Worm (Caenorhabditis elegans): ENCODE results near the gene ZK418.11.

ZK418.11 gene

ce11 chrIII:7141285-7141715 is 41.2 kb downstream of the ZK418.11 start (continued):
- no peak for TF ChIP-seq lir-3 (tag; optimal IDR thresholded peaks at IDR 0.05)
- no peak for TF ChIP-seq fos-1 (tag; optimal IDR thresholded peaks at IDR 0.05)
- no peak for TF ChIP-seq saeg-2 (GFP tag; IDR thresholded peaks at IDR 0.05)
- no peak for TF ChIP-seq zfp-2 (tag; optimal IDR thresholded peaks at IDR 0.05)
- no peak for TF ChIP-seq ceh-32 (tag; optimal IDR thresholded peaks at IDR 0.05; ENCODE audit: poor library complexity)
- no peak for TF ChIP-seq sdz-12 (GFP tag; optimal IDR thresholded peaks at IDR 0.05)
- TF ChIP-seq ceh-62 (tag; optimal IDR thresholded peaks at IDR 0.05), result no peak
- TF ChIP-seq F44E2.7 (GFP tag; IDR thresholded peaks at IDR 0.05), result no peak
- no peak for TF ChIP-seq daf-12 (tag; optimal IDR thresholded peaks at IDR 0.05)
- TF ChIP-seq daf-19 (GFP tag; conservative IDR thresholded peaks at IDR 0.05), result no peak; the same call in 1 of the 2 replicates
- peak in 1 of 2 experiments; percentile 15 for TF ChIP-seq hif-1 (tag; optimal IDR thresholded peaks at IDR 0.05)
- TF ChIP-seq unc-39 (tag; optimal IDR thresholded peaks at IDR 0.05), result no peak
- TF ChIP-seq T26A8.4 (GFP tag; IDR thresholded peaks at IDR 0.05), result peak; percentile 91
- no peak for TF ChIP-seq ZK337.2 (GFP tag; IDR thresholded peaks at IDR 0.05)

- no peak for TF ChIP-seq nhr-25 (tag; optimal IDR thresholded peaks at IDR 0.05; ENCODE audit: borderline replicate concordance, insufficient read depth)
- no peak for TF ChIP-seq mep-1 (tag; optimal IDR thresholded peaks at IDR 0.05)
- TF ChIP-seq daf-12 (tag; optimal IDR thresholded peaks at IDR 0.05), result no peak
- peak; percentile 39 for TF ChIP-seq lin-13 (GFP tag; optimal IDR thresholded peaks at IDR 0.05)
- TF ChIP-seq zfp-2 (tag; optimal IDR thresholded peaks at IDR 0.05), result no peak
- TF ChIP-seq nhr-10 (tag; optimal IDR thresholded peaks at IDR 0.05), result no peak
- peak; percentile 39; the same call in 1 of the 2 replicates for TF ChIP-seq tra-1 (GFP tag; IDR thresholded peaks at IDR 0.05)
- no peak for TF ChIP-seq R02D3.7 (tag; optimal IDR thresholded peaks at IDR 0.05)
- no peak for TF ChIP-seq unc-130 (GFP tag; optimal IDR thresholded peaks at IDR 0.05)
- TF ChIP-seq vab-7 (GFP tag; IDR thresholded peaks at IDR 0.05), result no peak
- TF ChIP-seq Y75B8A.6 (GFP tag; IDR thresholded peaks at IDR 0.05), result no peak
- no peak for TF ChIP-seq ceh-82 (tag; optimal IDR thresholded peaks at IDR 0.05)
- no peak for TF ChIP-seq F44E2.7 (GFP tag; IDR thresholded peaks at IDR 0.05)
- no peak for TF ChIP-seq set-16 (GFP tag; IDR thresholded peaks at IDR 0.05)
- TF ChIP-seq nhr-102 (tag; optimal IDR thresholded peaks at IDR 0.05), result peak; percentile 55
- peak; percentile 68; the same call in 1 of the 2 replicates for TF ChIP-seq Y48G9A.11 (GFP tag; IDR thresholded peaks at IDR 0.05)
- TF ChIP-seq duxl-1 (tag; optimal IDR thresholded peaks at IDR 0.05; ENCODE audit: poor library complexity), result peak; percentile 33
- no peak for TF ChIP-seq ZK546.5 (tag; optimal IDR thresholded peaks at IDR 0.05)
- TF ChIP-seq egl-27 (tag; optimal IDR thresholded peaks at IDR 0.05), result no peak
- TF ChIP-seq saeg-2 (GFP tag; IDR thresholded peaks at IDR 0.05), result no peak
- no peak for TF ChIP-seq mxl-2 (GFP tag; conservative IDR thresholded peaks at IDR 0.05)
- TF ChIP-seq egl-43 (GFP tag; IDR thresholded peaks at IDR 0.05), result no peak
- TF ChIP-seq ztf-7 (tag; optimal IDR thresholded peaks at IDR 0.05), result no peak
- no peak for TF ChIP-seq F26F4.8 (GFP tag; conservative IDR thresholded peaks at IDR 0.05)
- TF ChIP-seq lin-1 (GFP tag; IDR thresholded peaks at IDR 0.05), result 0 out of 2 replicates have a peak, but pooled peaks have one; percentile 6
- TF ChIP-seq ces-1 (GFP tag; optimal IDR thresholded peaks at IDR 0.05), result no peak
- TF ChIP-seq zip-11 (GFP tag; IDR thresholded peaks at IDR 0.05), result no peak
- peak in 1 of 2 experiments; percentile 9 for TF ChIP-seq daf-16 (GFP tag; optimal IDR thresholded peaks at IDR 0.05)
- peak; percentile 59 for TF ChIP-seq daf-16 (tag; optimal IDR thresholded peaks at IDR 0.05)
- no peak for TF ChIP-seq cey-2 (tag; optimal IDR thresholded peaks at IDR 0.05; ENCODE audit: borderline replicate concordance, insufficient read depth)
- TF ChIP-seq D1046.2 (GFP tag; IDR thresholded peaks at IDR 0.05), result no peak
- no peak for TF ChIP-seq lim-7 (GFP tag; IDR thresholded peaks at IDR 0.05)
- peak; percentile 85 for TF ChIP-seq ama-1 (optimal IDR thresholded peaks at IDR 0.05)
- no peak for TF ChIP-seq nhr-11 (tag; optimal IDR thresholded peaks at IDR 0.05)
- no peak for TF ChIP-seq daf-8 (GFP tag; IDR thresholded peaks at IDR 0.05)
- TF ChIP-seq ZK337.2 (GFP tag; IDR thresholded peaks at IDR 0.05), result no peak
- TF ChIP-seq fos-1 (tag; optimal IDR thresholded peaks at IDR 0.05), result no peak
- no peak for TF ChIP-seq madf-5 (GFP tag; IDR thresholded peaks at IDR 0.05)
- TF ChIP-seq spr-1 (tag; optimal IDR thresholded peaks at IDR 0.05), result peak; percentile 47
- no peak for TF ChIP-seq fkh-10 (GFP tag; optimal IDR thresholded peaks at IDR 0.05)
- TF ChIP-seq T26A8.4 (GFP tag; IDR thresholded peaks at IDR 0.05), result peak; percentile 91
- TF ChIP-seq nhr-42 (GFP tag; IDR thresholded peaks at IDR 0.05), result no peak
Measured at ce11 chrIII:7142172-7142601, 42.1 kb downstream of the ZK418.11 start.

Measured in whole organism, L4 larva.